Worm (Caenorhabditis elegans): ENCODE data around the gene grd-12.

DNA sequence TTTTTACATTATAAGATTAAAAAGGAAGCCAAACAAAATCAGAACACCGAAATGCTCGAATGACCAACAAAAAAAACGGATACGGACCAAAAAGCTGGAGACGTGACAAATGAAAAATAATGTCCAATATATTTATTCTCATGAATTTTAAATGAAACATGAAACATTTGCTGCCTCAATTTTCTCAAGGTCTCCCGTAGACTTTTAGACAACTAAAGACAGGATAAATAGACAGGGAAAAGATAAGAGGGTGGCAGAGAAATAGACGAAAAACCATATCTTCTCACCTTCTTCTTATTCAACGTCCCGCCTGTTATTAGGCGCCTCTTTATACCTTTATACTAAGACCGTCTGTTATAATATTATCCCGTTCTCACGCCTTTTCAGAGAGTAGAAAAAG lies 37.5 kb downstream of the grd-12 start:
- no peak for TF ChIP-seq W03F9.2 (tag; optimal IDR thresholded peaks at IDR 0.05)
- no peak for TF ChIP-seq him-1 (tag; optimal IDR thresholded peaks at IDR 0.05)
- TF ChIP-seq dao-5 (tag; optimal IDR thresholded peaks at IDR 0.05): no peak

Data from whole organism, L4/young adult.